Fruit fly (Drosophila melanogaster): ENCODE data around the gene LysRS.

The LysRS gene

DNA sequence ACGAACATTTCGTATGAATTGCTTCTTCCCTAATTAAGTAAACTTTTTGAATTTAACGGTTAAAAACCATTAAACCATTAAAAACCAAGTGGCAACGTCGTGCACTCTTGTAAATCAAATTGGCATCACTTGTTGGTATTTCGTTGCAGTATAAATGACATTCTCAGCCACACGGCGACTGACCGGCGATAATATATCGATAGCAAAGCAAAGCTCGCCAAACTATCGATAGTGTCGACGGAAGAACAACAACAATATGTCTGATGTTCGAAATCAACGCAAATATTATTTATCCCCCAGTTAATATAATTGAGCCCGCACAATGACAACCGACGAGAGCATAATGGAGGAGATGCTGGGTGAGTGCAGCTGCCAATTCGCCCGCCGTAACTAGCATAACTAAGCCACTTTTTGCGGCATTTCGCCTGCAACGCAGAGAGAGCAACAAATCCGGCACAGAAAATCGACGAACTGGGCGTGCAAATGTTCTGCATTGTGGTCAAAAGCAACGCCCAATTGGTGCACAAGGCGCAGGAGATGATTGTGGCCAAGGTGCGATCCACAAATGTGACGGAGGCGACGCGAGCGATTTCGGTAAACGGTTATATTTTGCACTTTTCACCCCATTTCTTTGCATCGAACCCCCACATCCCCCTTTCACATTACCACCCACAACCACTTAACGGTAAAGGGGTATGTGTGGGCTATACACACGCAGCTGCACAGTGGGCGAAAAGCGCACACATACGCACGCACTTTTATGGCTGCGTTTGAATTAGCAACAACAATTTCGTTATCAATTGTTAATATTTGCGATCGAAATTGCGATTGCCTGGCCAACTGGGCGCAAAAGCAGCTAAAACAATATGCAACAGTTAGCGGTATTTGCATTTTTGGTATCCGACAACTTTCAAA lies 7.6 kb downstream of the LysRS start, which contains the start of gene Gga:
Gene Gga, plus strand, starts transcription at position 213 of the 915 bp plus-strand sequence.
- no peak for TF ChIP-seq rn (GFP tag; IDR thresholded peaks at IDR 0.05)
- 0 out of 3 replicates have a peak, but pooled peaks have one; percentile 10 for TF ChIP-seq fd96Ca (GFP tag; IDR thresholded peaks at IDR 0.05)
- TF ChIP-seq CG4496 (GFP tag; IDR thresholded peaks at IDR 0.05) = 0 out of 3 replicates have a peak, but pooled peaks have one; percentile 18
- TF ChIP-seq CG8159 (tag; optimal IDR thresholded peaks at IDR 0.05) = no peak
- TF ChIP-seq gl (tag; optimal IDR thresholded peaks at IDR 0.05) = no peak
- peak; percentile 41; the same call in 1 of the 2 replicates for TF ChIP-seq CG32121 (GFP tag; IDR thresholded peaks at IDR 0.05)

DNA sequence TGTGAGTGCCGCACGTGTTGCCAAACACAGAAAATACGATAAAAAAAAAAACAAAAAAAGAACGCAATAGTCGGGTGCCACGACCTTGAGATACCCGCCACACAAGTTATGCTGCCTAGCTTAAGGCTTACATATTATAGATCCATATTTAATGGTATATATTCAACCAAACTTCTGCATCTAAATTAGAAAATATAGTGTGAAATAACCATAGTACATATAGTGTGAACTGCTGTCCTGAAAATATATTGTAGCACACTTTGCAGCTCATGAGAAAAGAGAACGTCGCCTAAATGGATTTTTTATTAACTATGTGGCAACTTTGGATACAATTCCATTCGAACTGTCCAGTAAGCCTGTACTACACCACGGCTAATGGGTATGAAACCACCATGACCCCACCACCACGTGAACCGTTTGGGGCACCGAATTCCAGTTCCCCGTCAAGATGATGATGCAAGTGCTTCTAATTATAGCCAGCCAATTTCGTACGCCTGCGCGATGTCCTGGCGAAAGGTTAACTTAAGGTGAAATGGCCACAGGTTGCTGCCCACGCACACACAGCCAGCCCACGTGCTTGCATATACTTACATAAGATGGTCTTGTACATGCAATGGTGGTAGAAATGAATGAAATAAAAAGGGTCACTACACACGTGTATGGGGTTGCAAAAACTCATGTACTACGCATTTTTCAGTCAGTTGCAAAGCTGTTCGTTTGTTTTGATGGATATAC lies 8.4 kb downstream of the LysRS start:
- TF ChIP-seq CG17806 (tag; optimal IDR thresholded peaks at IDR 0.05) = peak; percentile 61
- TF ChIP-seq CG10348 (GFP tag; IDR thresholded peaks at IDR 0.05) = no peak
- TF ChIP-seq Ets98B (GFP tag; IDR thresholded peaks at IDR 0.05) = peak; percentile 61; the same call in 1 of the 2 replicates
- peak; percentile 46; the same call in 1 of the 2 replicates for TF ChIP-seq CG32121 (GFP tag; IDR thresholded peaks at IDR 0.05)
- TF ChIP-seq Pif1A (GFP tag; optimal IDR thresholded peaks at IDR 0.05) = no peak
- TF ChIP-seq rn (GFP tag; IDR thresholded peaks at IDR 0.05) = no peak
- no peak for TF ChIP-seq CG13204 (GFP tag; optimal IDR thresholded peaks at IDR 0.05)
- TF ChIP-seq CG14655 (GFP tag; optimal IDR thresholded peaks at IDR 0.05) = no peak
- TF ChIP-seq EcR (GFP tag; optimal IDR thresholded peaks at IDR 0.05) = no peak
- TF ChIP-seq CG12605 (GFP tag; IDR thresholded peaks at IDR 0.05) = peak; percentile 81
- TF ChIP-seq CG34367 (tag; optimal IDR thresholded peaks at IDR 0.05) = peak; percentile 59
- peak; percentile 72 for TF ChIP-seq Pif1B (GFP tag; optimal IDR thresholded peaks at IDR 0.05)
- peak; percentile 66 for TF ChIP-seq CG15710 (tag; optimal IDR thresholded peaks at IDR 0.05)
- peak; percentile 72 for TF ChIP-seq CG8301 (tag; optimal IDR thresholded peaks at IDR 0.05)
- peak; percentile 60; the same call in 2 of the 3 replicates for TF ChIP-seq fd96Ca (GFP tag; IDR thresholded peaks at IDR 0.05)
- TF ChIP-seq D1 (tag; optimal IDR thresholded peaks at IDR 0.05) = no peak
- peak; percentile 79 for TF ChIP-seq CG8159 (tag; optimal IDR thresholded peaks at IDR 0.05)
- TF ChIP-seq gl (tag; optimal IDR thresholded peaks at IDR 0.05) = peak; percentile 15
- peak; percentile 62 for TF ChIP-seq Snoo (tag; optimal IDR thresholded peaks at IDR 0.05)
- TF ChIP-seq CG9948 (tag; optimal IDR thresholded peaks at IDR 0.05) = peak; percentile 69
- TF ChIP-seq CG4496 (GFP tag; IDR thresholded peaks at IDR 0.05) = peak; percentile 51; the same call in 1 of the 3 replicates

DNA sequence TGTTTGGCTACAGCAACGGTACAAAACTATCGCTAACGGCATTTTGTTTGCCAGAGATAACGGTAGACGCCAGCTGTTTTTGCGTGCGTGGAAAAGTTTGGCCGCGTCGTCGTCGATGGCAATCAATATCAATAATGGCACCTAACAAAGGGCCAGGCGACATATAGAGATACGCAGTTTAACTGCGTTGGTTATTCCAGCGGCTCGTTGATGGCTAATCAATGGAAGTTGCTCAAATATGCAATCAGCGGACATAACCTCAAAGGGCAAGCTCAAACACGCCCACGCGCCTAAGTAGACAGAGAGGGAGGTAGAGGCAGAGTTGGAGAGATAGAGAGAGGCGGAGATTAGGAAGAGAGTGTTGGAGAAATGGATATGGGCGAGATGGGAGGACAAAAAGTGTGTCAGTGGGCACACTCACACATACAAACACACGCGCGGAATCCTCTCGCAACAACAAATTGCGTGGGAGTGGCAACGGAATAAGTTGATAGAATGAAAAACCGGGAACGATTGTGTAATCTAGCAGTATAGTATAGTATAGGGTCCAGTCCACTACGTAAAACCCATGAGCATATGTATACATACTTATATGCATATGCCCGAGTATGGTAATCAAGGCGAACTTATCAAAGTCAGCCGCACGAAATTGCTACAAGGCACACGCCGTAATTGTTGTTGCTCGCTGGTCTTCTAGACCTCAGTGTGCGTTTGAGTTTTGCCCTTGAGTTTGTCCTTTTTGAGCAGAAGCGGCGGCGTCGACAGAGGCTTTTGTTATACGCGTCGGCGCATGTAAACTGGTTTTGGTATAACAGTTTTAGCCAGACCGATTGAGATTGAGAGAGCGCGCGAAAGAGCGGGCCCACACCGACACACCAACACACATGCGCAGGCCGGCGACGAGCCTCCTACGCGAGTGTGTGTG lies 9.3 kb downstream of the LysRS start:
- TF ChIP-seq EcR (GFP tag; optimal IDR thresholded peaks at IDR 0.05) (peak; percentile 63), CG14655 (GFP tag; optimal IDR thresholded peaks at IDR 0.05) (no peak), CG15710 (tag; optimal IDR thresholded peaks at IDR 0.05) (no peak), gl (tag; optimal IDR thresholded peaks at IDR 0.05) (no peak), Snoo (tag; optimal IDR thresholded peaks at IDR 0.05) (no peak), CG17806 (tag; optimal IDR thresholded peaks at IDR 0.05) (no peak), Pif1A (GFP tag; optimal IDR thresholded peaks at IDR 0.05) (no peak)

DNA sequence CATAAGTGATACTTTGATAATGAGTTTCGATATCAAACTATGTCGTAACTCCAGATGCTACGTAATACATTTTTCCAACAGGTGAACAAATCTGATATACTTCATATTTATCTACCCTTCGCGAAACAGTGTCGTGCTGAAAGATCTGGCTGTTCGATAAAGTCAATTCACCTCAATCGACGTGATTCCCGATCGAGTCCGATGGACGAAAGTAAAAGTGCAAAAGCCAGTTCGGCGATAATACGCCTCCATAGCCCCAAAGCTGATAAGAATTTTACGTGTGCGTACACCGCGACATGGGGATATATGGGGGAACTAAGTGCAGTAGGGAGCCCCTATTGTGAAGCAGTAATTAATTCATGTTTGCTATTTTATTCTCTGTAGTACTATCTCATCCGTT lies 10.6 kb downstream of the LysRS start:
- TF ChIP-seq CG8159 (tag; optimal IDR thresholded peaks at IDR 0.05) (no peak), CG9948 (tag; optimal IDR thresholded peaks at IDR 0.05) (no peak), CG17806 (tag; optimal IDR thresholded peaks at IDR 0.05) (no peak), CG12605 (GFP tag; IDR thresholded peaks at IDR 0.05) (no peak), CG34367 (tag; optimal IDR thresholded peaks at IDR 0.05) (no peak), Pif1A (GFP tag; optimal IDR thresholded peaks at IDR 0.05) (no peak), CG4496 (GFP tag; IDR thresholded peaks at IDR 0.05) (no peak), Snoo (tag; optimal IDR thresholded peaks at IDR 0.05) (no peak), rn (GFP tag; IDR thresholded peaks at IDR 0.05) (no peak), fd96Ca (GFP tag; IDR thresholded peaks at IDR 0.05) (no peak), EcR (GFP tag; optimal IDR thresholded peaks at IDR 0.05) (no peak), CG15710 (tag; optimal IDR thresholded peaks at IDR 0.05) (no peak), CG32121 (GFP tag; IDR thresholded peaks at IDR 0.05) (no peak), CG10348 (GFP tag; IDR thresholded peaks at IDR 0.05) (no peak), D1 (tag; optimal IDR thresholded peaks at IDR 0.05) (no peak)

DNA sequence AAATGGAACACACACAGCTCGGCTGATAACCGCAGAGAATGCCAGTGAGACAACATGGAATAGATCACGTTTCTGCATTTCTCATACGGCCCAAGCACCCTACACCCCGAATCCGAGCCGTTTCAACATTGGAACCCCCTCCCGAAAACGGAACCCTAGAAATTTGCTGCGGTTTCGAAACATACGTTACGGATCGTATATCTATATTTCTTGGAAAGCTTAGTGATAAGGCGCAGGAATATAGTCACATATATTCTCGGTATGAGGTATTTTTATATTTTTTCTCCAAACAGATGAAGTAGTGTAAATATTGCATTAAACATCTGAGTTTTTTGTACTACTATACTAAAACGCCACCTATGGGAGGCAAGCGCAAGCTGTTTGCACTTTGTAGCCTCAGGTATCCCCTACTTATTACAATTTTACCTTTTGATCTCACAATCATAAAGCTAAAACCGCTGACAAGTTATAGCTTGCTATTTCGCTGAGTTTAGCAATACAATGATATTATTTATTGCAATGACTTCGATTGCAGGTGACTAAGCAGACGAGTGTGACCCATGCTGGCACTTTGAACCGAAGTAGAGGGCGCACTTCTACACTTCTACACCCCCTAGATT lies 13.3 kb downstream of the LysRS start:
- TF ChIP-seq CG12605 (GFP tag; IDR thresholded peaks at IDR 0.05) (no peak), Ets98B (GFP tag; IDR thresholded peaks at IDR 0.05) (no peak), Snoo (tag; optimal IDR thresholded peaks at IDR 0.05) (no peak), Pif1B (GFP tag; optimal IDR thresholded peaks at IDR 0.05) (no peak), gl (tag; optimal IDR thresholded peaks at IDR 0.05) (no peak), rn (GFP tag; IDR thresholded peaks at IDR 0.05) (no peak), CG15710 (tag; optimal IDR thresholded peaks at IDR 0.05) (no peak), CG17806 (tag; optimal IDR thresholded peaks at IDR 0.05) (no peak), CG32121 (GFP tag; IDR thresholded peaks at IDR 0.05) (no peak), CG8301 (tag; optimal IDR thresholded peaks at IDR 0.05) (no peak), Pif1A (GFP tag; optimal IDR thresholded peaks at IDR 0.05) (no peak)
